Worm (Caenorhabditis elegans) whole organism, dauer: ENCODE data around the gene alkb-7.

Source experiments
- unc-62 ChIP-seq: sonication (generic microtip); optimal IDR thresholded peaks from 2 replicates; lab custom pipeline; 2017; ENCODE audit warnings: missing biosample characterization, missing genetic modification reagents, missing genetic modification characterization

alkb-7 gene

ce11 chrII:12799927-12800522 is 12.1 kb upstream of the alkb-7 start:
- TF ChIP-seq unc-62, result no peak

ce11 chrII:12799364-12799763 is 11.4 kb upstream of the alkb-7 start:
- TF ChIP-seq unc-62, result no peak

ce11 chrII:12798814-12799213 is 10.9 kb upstream of the alkb-7 start:
- TF ChIP-seq unc-62, result no peak

- TF ChIP-seq unc-62, result no peak
Observed at ce11 chrII:12797211-12797794, 9.3 kb upstream of the alkb-7 start.

ce11 chrII:12796040-12796502 is 8.1 kb upstream of the alkb-7 start, which contains the start of gene cpt-1:
Gene cpt-1, minus strand, starts transcription at chrII:12796452.
- no peak for TF ChIP-seq unc-62

ce11 chrII:12795188-12795587 is 7.2 kb upstream of the alkb-7 start:
- TF ChIP-seq unc-62, result no peak

- no peak for TF ChIP-seq unc-62
Observed at ce11 chrII:12790392-12790791, 2.4 kb upstream of the alkb-7 start.

ce11 chrII:12789497-12789896 is 1.5 kb upstream of the alkb-7 start:
- TF ChIP-seq unc-62, result no peak

ce11 chrII:12785391-12785790 is 2.6 kb downstream of the alkb-7 start, which contains the start of gene Y46G5A.15:
Gene Y46G5A.15, minus strand, starts transcription at chrII:12785416.
- no peak for TF ChIP-seq unc-62

ce11 chrII:12776379-12776778 is 11.6 kb downstream of the alkb-7 start, which contains the start of gene Y46G5A.34:
Gene Y46G5A.34, plus strand, starts transcription at chrII:12776679.
- TF ChIP-seq unc-62, result no peak

ce11 chrII:12774402-12774801 is 13.6 kb downstream of the alkb-7 start, which contains the start of gene Y46G5A.14:
Gene Y46G5A.14, plus strand, starts transcription at chrII:12774702.
- no peak for TF ChIP-seq unc-62

ce11 chrII:12769947-12770346 is 18.0 kb downstream of the alkb-7 start:
- no peak for TF ChIP-seq unc-62

- TF ChIP-seq unc-62, result no peak
Observed at ce11 chrII:12768167-12768712, 19.7 kb downstream of the alkb-7 start, which contains the start of the genes vps-2 and tiar-2. Gene vps-2, minus strand, starts transcription at chrII:12768217. Gene tiar-2, plus strand, starts transcription at chrII:12768686.

- TF ChIP-seq unc-62, result no peak
Observed at ce11 chrII:12767258-12767824, 20.6 kb downstream of the alkb-7 start.

- no peak for TF ChIP-seq unc-62
Observed at ce11 chrII:12766443-12767188, 21.3 kb downstream of the alkb-7 start.

- TF ChIP-seq unc-62, result no peak
Observed at ce11 chrII:12764476-12764875, 23.5 kb downstream of the alkb-7 start.

- no peak for TF ChIP-seq unc-62
Observed at ce11 chrII:12760497-12760896, 27.5 kb downstream of the alkb-7 start, which contains the start of gene cnp-2. Gene cnp-2, plus strand, starts transcription at chrII:12760797.
